Worm (Caenorhabditis elegans) whole organism, late embryonic: Measurements from ENCODE around the gene sti-1.

ENCODE experiments used
- ahr-1 ChIP-seq: sonication (generic microtip); optimal IDR thresholded peaks from 2 replicates; lab custom pipeline; 2016; ENCODE audit warnings: missing genetic modification characterization, missing compliant biosample characterization
- ceh-45 ChIP-seq: fragments of 200-800 bp; sonication (Bioruptor generic); IDR thresholded peaks from 2 replicates; pipeline ENCODE4 v1.3.6; 2022; ENCODE audit warnings: missing genetic modification reagents, missing genetic modification characterization, missing compliant biosample characterization
- ets-4 ChIP-seq: sonication (generic microtip); optimal IDR thresholded peaks from 2 replicates; lab custom pipeline; 2016; ENCODE audit warnings: missing genetic modification characterization, missing compliant biosample characterization
- fkh-10 ChIP-seq: fragments of 150-350 bp; optimal IDR thresholded peaks from 2 replicates; lab custom pipeline; 2014; ENCODE audit warnings: missing biosample characterization, missing genetic modification reagents, missing genetic modification characterization
- hlh-8 ChIP-seq: sonication (generic microtip); optimal IDR thresholded peaks from 2 replicates; lab custom pipeline; 2016; ENCODE audit warnings: missing genotype, missing genetic modification characterization, missing compliant biosample characterization
- nhr-11 ChIP-seq: fragments of 150-350 bp; optimal IDR thresholded peaks from 2 replicates; lab custom pipeline; 2014; ENCODE audit warnings: missing biosample characterization, missing genetic modification characterization
- pha-4 ChIP-seq: fragments of 150-350 bp; optimal IDR thresholded peaks from 2 replicates; lab custom pipeline; 2018; ENCODE audit warnings: missing biosample characterization, missing genetic modification reagents, missing genetic modification characterization

DNA sequence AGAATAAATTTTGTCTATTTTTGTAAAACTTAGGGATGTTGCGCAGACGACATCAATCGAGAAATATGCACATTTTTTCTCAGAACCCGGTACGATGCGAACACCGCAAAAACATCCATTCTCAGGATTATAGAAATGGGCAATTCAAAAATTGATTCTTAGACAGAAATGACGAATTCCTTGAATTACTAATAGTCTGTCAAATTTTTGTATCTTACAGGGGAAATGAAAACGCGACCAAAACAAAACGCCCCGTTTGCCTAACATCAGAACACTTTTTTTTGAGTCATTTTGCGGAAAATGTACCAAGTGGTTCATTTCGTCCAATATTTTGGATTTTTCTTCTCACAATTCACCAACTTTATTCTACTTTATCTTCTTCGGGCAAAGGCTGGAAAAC, 30.0 kb upstream of the sti-1 start, which contains the start of gene str-134:
- TF ChIP-seq ets-4 (tag; lab: Kevin White, UChicago) = no peak
- no peak for TF ChIP-seq hlh-8 (tag; lab: Kevin White, UChicago)
- TF ChIP-seq pha-4 (tag; lab: Kevin White, UChicago) = no peak
- no peak for TF ChIP-seq nhr-11 (tag; lab: Kevin White, UChicago)
- no peak for TF ChIP-seq ceh-45 (GFP tag; lab: Robert Waterston, UW)
- no peak for TF ChIP-seq ahr-1 (tag; lab: Kevin White, UChicago)
- no peak for TF ChIP-seq fkh-10 (GFP tag; lab: Kevin White, UChicago)
